Worm (Caenorhabditis elegans): Measurements from ENCODE around the gene F26D2.15.

F26D2.15 gene

DNA sequence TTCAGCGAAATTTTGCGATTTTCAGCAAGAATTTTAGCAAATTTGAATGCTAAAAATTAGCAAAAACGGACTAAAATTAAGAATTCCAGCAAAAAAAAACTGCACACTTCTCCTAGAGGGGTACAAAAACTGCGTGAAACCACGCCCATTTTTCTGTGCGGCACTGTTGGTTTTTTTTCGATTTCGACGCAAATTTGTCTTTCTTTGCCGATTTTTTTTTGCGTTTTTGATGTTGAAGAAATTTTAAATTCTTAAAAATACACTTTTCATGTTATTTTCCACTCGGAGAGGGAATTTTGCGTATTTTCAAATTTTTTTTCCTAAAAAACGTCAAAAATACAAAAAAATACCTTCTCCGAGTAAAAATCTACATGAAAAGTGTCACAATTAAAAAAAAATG is 33.7 kb upstream of the F26D2.15 start, which contains the start of gene syp-1:
TSS of gene syp-1 (plus strand) at position 301 of the 400 bp plus-strand sequence.
- TF ChIP-seq ceh-36 (tag; optimal IDR thresholded peaks at IDR 0.05) (no peak), tbx-37 (GFP tag; conservative IDR thresholded peaks at IDR 0.05) (no peak), hnd-1 (tag; optimal IDR thresholded peaks at IDR 0.05) (no peak), sea-1 (GFP tag; conservative IDR thresholded peaks at IDR 0.05) (no peak), aly-1 (tag; optimal IDR thresholded peaks at IDR 0.05) (no peak), scrt-1 (GFP tag; IDR thresholded peaks at IDR 0.05) (no peak), hmbx-1 (tag; optimal IDR thresholded peaks at IDR 0.05) (no peak), B0310.2 (tag; optimal IDR thresholded peaks at IDR 0.05) (no peak), flt-1 (GFP tag; IDR thresholded peaks at IDR 0.05) (no peak), ceh-13 (GFP tag; optimal IDR thresholded peaks at IDR 0.05) (no peak), tra-4 (tag; optimal IDR thresholded peaks at IDR 0.05) (no peak), ama-1 (optimal IDR thresholded peaks at IDR 0.05) (no peak)

DNA sequence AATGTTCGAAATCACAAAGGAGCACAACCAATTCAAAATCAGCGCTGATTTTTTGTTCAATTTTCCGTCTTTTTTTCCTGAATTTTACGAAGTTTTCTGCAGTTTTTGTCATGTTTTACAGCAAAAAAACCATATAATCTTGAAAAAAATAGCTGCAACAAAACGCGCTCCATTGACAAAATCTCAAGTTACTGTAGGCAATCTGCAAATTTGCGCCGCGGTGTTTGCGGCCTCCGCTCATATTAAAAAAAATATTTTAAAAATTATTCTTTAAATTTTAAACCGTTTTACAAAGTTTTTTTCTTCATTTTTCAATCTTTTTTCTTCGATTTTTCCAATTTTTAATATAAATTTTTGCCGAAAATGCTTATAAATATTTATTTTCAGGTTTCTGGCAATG is 32.3 kb upstream of the F26D2.15 start:
- no peak for TF ChIP-seq hmg-4 (GFP tag; optimal IDR thresholded peaks at IDR 0.05)

ce11 chrV:16406357-16406756 is 31.3 kb upstream of the F26D2.15 start:
- TF ChIP-seq ceh-13 (GFP tag; optimal IDR thresholded peaks at IDR 0.05) (no peak), hmbx-1 (tag; optimal IDR thresholded peaks at IDR 0.05) (no peak), flt-1 (GFP tag; IDR thresholded peaks at IDR 0.05) (no peak), aly-1 (tag; optimal IDR thresholded peaks at IDR 0.05) (no peak), tbx-37 (GFP tag; conservative IDR thresholded peaks at IDR 0.05) (no peak), ceh-36 (tag; optimal IDR thresholded peaks at IDR 0.05) (no peak)

DNA sequence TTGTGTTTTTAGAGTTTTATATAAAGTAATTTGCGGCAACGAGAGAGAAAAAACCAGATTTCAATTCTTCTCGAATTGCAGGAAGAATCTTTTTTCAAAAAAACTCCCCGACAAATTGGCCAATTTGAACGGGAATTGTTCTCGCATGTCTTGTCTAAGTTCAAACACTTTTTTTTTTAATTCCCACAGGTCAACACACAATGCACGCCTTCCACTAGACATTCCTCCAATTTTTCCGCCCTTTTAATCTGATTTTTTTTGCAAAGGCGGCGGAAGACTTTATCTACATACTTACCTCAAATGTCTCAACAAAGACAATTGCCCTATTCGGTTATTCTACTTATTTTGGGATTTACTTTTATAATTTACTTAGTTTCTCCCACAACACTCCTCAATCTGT is 30.0 kb upstream of the F26D2.15 start, which contains the start of gene F26D2.3:
TSS of gene F26D2.3 (plus strand) at position 301 of the 400 bp plus-strand sequence.
- no peak for TF ChIP-seq tra-4 (tag; optimal IDR thresholded peaks at IDR 0.05)
- no peak for TF ChIP-seq hmg-4 (GFP tag; optimal IDR thresholded peaks at IDR 0.05)
- TF ChIP-seq ets-7 (tag; optimal IDR thresholded peaks at IDR 0.05), result no peak
- TF ChIP-seq pes-1 (GFP tag; IDR thresholded peaks at IDR 0.05), result no peak
- no peak for TF ChIP-seq tbx-37 (GFP tag; conservative IDR thresholded peaks at IDR 0.05)
- TF ChIP-seq aly-1 (tag; optimal IDR thresholded peaks at IDR 0.05), result no peak
- no peak for TF ChIP-seq tbx-11 (GFP tag; IDR thresholded peaks at IDR 0.05)
- TF ChIP-seq hmbx-1 (tag; optimal IDR thresholded peaks at IDR 0.05), result no peak
- TF ChIP-seq scrt-1 (GFP tag; IDR thresholded peaks at IDR 0.05), result no peak
- no peak for TF ChIP-seq F13C5.2 (tag; optimal IDR thresholded peaks at IDR 0.05)
- TF ChIP-seq hnd-1 (tag; optimal IDR thresholded peaks at IDR 0.05), result no peak
- TF ChIP-seq sea-1 (GFP tag; conservative IDR thresholded peaks at IDR 0.05), result no peak
- no peak for TF ChIP-seq ceh-13 (GFP tag; optimal IDR thresholded peaks at IDR 0.05)
- TF ChIP-seq B0310.2 (tag; optimal IDR thresholded peaks at IDR 0.05), result no peak
- TF ChIP-seq ceh-36 (tag; optimal IDR thresholded peaks at IDR 0.05), result no peak
- TF ChIP-seq ama-1 (optimal IDR thresholded peaks at IDR 0.05), result no peak
- no peak for TF ChIP-seq flt-1 (GFP tag; IDR thresholded peaks at IDR 0.05)

DNA sequence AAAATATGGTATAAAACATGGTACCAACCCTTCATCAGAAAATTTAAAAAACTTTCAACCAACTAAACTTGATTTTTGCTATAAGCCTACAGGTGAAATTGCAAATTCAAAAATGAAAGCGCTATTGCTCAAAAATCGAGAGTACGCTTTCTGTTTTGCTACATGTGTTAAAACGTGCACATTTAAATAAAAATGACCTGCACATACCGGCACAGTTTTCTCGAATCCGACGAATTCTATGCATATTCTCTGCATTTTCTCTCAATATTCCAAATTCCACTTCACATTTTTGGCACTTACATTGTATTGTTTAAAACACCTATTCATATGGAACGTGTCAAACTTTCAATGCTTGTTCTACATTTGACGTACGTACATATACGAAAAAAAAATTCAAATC is 27.1 kb upstream of the F26D2.15 start, which contains the start of gene srh-145:
TSS of gene srh-145 (plus strand) at position 193 of the 400 bp plus-strand sequence.
- TF ChIP-seq aly-1 (tag; optimal IDR thresholded peaks at IDR 0.05) (no peak), tra-4 (tag; optimal IDR thresholded peaks at IDR 0.05) (no peak), flt-1 (GFP tag; IDR thresholded peaks at IDR 0.05) (no peak), scrt-1 (GFP tag; IDR thresholded peaks at IDR 0.05) (no peak), tbx-37 (GFP tag; conservative IDR thresholded peaks at IDR 0.05) (no peak), ceh-13 (GFP tag; optimal IDR thresholded peaks at IDR 0.05) (no peak), ceh-36 (tag; optimal IDR thresholded peaks at IDR 0.05) (no peak), hnd-1 (tag; optimal IDR thresholded peaks at IDR 0.05) (no peak), F13C5.2 (tag; optimal IDR thresholded peaks at IDR 0.05) (no peak), sea-1 (GFP tag; conservative IDR thresholded peaks at IDR 0.05) (no peak), B0310.2 (tag; optimal IDR thresholded peaks at IDR 0.05) (no peak), ama-1 (optimal IDR thresholded peaks at IDR 0.05) (no peak), hmg-4 (GFP tag; optimal IDR thresholded peaks at IDR 0.05) (no peak), hmbx-1 (tag; optimal IDR thresholded peaks at IDR 0.05) (no peak), ets-7 (tag; optimal IDR thresholded peaks at IDR 0.05) (no peak), pes-1 (GFP tag; IDR thresholded peaks at IDR 0.05) (no peak), tbx-11 (GFP tag; IDR thresholded peaks at IDR 0.05) (no peak)

DNA sequence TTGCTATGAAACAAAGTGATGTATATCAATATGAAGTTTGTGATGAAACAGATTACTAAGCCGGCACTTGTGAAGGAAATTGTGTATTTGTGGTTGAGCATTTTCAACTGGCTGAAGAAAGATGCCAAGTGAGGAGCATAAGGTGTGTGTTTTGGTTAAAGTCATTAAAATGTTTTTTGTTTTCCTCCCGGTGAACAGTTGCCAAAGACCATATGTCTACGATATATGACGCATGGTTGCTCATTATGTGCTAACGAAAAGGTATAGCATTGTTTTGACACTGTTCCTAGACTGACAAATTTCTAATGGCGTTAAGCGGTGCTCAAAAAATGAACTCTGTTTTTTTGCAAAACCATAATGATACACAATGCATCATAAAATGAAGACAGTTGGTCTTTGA is 20.6 kb upstream of the F26D2.15 start, which contains the start of gene str-55:
TSS of gene str-55 (minus strand) at position 101 of the 400 bp plus-strand sequence.
- no peak for TF ChIP-seq tbx-11 (GFP tag; IDR thresholded peaks at IDR 0.05)
- TF ChIP-seq tbx-37 (GFP tag; conservative IDR thresholded peaks at IDR 0.05), result no peak
- TF ChIP-seq F13C5.2 (tag; optimal IDR thresholded peaks at IDR 0.05), result no peak
- no peak for TF ChIP-seq ets-7 (tag; optimal IDR thresholded peaks at IDR 0.05)
- no peak for TF ChIP-seq ama-1 (optimal IDR thresholded peaks at IDR 0.05)
- no peak for TF ChIP-seq B0310.2 (tag; optimal IDR thresholded peaks at IDR 0.05)
- no peak for TF ChIP-seq pes-1 (GFP tag; IDR thresholded peaks at IDR 0.05)
- no peak for TF ChIP-seq aly-1 (tag; optimal IDR thresholded peaks at IDR 0.05)
- no peak for TF ChIP-seq hnd-1 (tag; optimal IDR thresholded peaks at IDR 0.05)
- TF ChIP-seq flt-1 (GFP tag; IDR thresholded peaks at IDR 0.05), result no peak
- TF ChIP-seq hmg-4 (GFP tag; optimal IDR thresholded peaks at IDR 0.05), result no peak
- no peak for TF ChIP-seq ceh-36 (tag; optimal IDR thresholded peaks at IDR 0.05)
- no peak for TF ChIP-seq tra-4 (tag; optimal IDR thresholded peaks at IDR 0.05)
- TF ChIP-seq hmbx-1 (tag; optimal IDR thresholded peaks at IDR 0.05), result no peak
- no peak for TF ChIP-seq sea-1 (GFP tag; conservative IDR thresholded peaks at IDR 0.05)
- TF ChIP-seq scrt-1 (GFP tag; IDR thresholded peaks at IDR 0.05), result no peak
- TF ChIP-seq ceh-13 (GFP tag; optimal IDR thresholded peaks at IDR 0.05), result no peak

- TF ChIP-seq B0310.2 (tag; optimal IDR thresholded peaks at IDR 0.05) (no peak), hnd-1 (tag; optimal IDR thresholded peaks at IDR 0.05) (no peak), ama-1 (optimal IDR thresholded peaks at IDR 0.05) (no peak), ceh-36 (tag; optimal IDR thresholded peaks at IDR 0.05) (no peak), ceh-13 (GFP tag; optimal IDR thresholded peaks at IDR 0.05) (no peak), aly-1 (tag; optimal IDR thresholded peaks at IDR 0.05) (no peak), tbx-37 (GFP tag; conservative IDR thresholded peaks at IDR 0.05) (no peak), tra-4 (tag; optimal IDR thresholded peaks at IDR 0.05) (no peak), ets-7 (tag; optimal IDR thresholded peaks at IDR 0.05) (no peak), tbx-11 (GFP tag; IDR thresholded peaks at IDR 0.05) (no peak), hmg-4 (GFP tag; optimal IDR thresholded peaks at IDR 0.05) (no peak), sea-1 (GFP tag; conservative IDR thresholded peaks at IDR 0.05) (no peak), flt-1 (GFP tag; IDR thresholded peaks at IDR 0.05) (no peak), F13C5.2 (tag; optimal IDR thresholded peaks at IDR 0.05) (no peak), scrt-1 (GFP tag; IDR thresholded peaks at IDR 0.05) (no peak)
Measured at ce11 chrV:16419769-16420168, 17.9 kb upstream of the F26D2.15 start, which contains the start of gene F26D2.16. F26D2.16 (minus strand) TSS chrV:16419869.

Data from whole organism, early embryonic.